Worm (Caenorhabditis elegans): ENCODE measurements around the gene chil-11.

ce11 chrIV:5723659-5724058 lies 17.5 kb upstream of the chil-11 start:
- TF ChIP-seq elt-3 (tag; optimal IDR thresholded peaks at IDR 0.05) (no peak), lin-13 (tag; optimal IDR thresholded peaks at IDR 0.05) (no peak), nhr-237 (tag; optimal IDR thresholded peaks at IDR 0.05) (no peak), nhr-12 (tag; optimal IDR thresholded peaks at IDR 0.05) (no peak), snpc-4 (tag; optimal IDR thresholded peaks at IDR 0.05) (no peak), ztf-11 (tag; optimal IDR thresholded peaks at IDR 0.05) (no peak)
